Worm (Caenorhabditis elegans): ENCODE results near the gene C09F9.2.

DNA sequence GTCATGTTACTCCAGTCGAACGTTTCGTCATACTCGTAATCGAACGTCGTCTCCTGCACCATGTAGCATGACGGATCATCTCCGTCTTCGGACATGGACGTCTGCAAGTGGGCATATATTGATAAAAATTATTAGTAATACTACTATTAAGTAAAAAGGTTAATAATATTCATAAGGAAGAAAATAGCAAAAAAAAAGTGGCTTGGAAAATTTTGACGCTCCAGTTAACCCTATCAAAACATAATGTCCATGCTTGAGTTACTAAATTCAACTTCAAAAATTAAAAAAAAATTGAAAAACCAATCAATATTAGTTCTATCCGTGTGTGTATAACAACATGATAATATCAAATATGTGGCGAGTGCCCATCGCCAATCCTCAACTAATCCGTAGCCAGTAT lies 33.8 kb downstream of the C09F9.2 start, which contains the start of gene npr-34:
- TF ChIP-seq Y79H2A.3 (GFP tag; conservative IDR thresholded peaks at IDR 0.05) (no peak), nfya-2 (GFP tag; IDR thresholded peaks at IDR 0.05) (no peak), K12H6.12 (tag; optimal IDR thresholded peaks at IDR 0.05) (no peak), pha-4 (tag; optimal IDR thresholded peaks at IDR 0.05) (no peak), athp-1 (tag; optimal IDR thresholded peaks at IDR 0.05) (no peak), dox-1 (GFP tag; IDR thresholded peaks at IDR 0.05) (no peak), lsl-1 (GFP tag; optimal IDR thresholded peaks at IDR 0.05) (no peak), rec-8 (tag; optimal IDR thresholded peaks at IDR 0.05) (no peak), snpc-4 (GFP tag; optimal IDR thresholded peaks at IDR 0.05) (no peak), snpc-4 (tag; optimal IDR thresholded peaks at IDR 0.05) (no peak), mel-28 (tag; optimal IDR thresholded peaks at IDR 0.05; ENCODE audit: borderline replicate concordance) (no peak)

Data from whole organism, young adult.